Fruit fly (Drosophila melanogaster) whole organism, embryonic: ENCODE results near the gene CG2681.

Experiments
- Abd-B ChIP-seq: fragments of 200-800 bp; sonication (Bioruptor generic); optimal IDR thresholded peaks from 2 replicates; lab custom pipeline; 2018; ENCODE audit warnings: missing biosample characterization, mild to moderate bottlenecking, missing genetic modification characterization, moderate library complexity
- CG10209 ChIP-seq: fragments of 200-800 bp; sonication (Bioruptor generic); optimal IDR thresholded peaks from 3 replicates; lab custom pipeline; 2017; ENCODE audit warnings: missing biosample characterization, mild to moderate bottlenecking, missing genetic modification characterization, missing genetic modification reagents
- CG10462 ChIP-seq: fragments of 200-800 bp; sonication (Bioruptor generic); optimal IDR thresholded peaks from 2 replicates; lab custom pipeline; 2016; ENCODE audit warnings: missing biosample characterization, missing genetic modification characterization
- CG12104 ChIP-seq: fragments of 200-800 bp; sonication (Bioruptor generic); optimal IDR thresholded peaks from 3 replicates; lab custom pipeline; 2016; ENCODE audit warnings: missing biosample characterization, missing genetic modification characterization
- CG12155 ChIP-seq: fragments of 200-800 bp; sonication (Bioruptor generic); optimal IDR thresholded peaks from 3 replicates; lab custom pipeline; 2016; ENCODE audit warnings: missing biosample characterization, missing genetic modification characterization
- CG12942 ChIP-seq: fragments of 200-800 bp; sonication (Bioruptor generic); optimal IDR thresholded peaks from 3 replicates; lab custom pipeline; 2016; ENCODE audit warnings: missing biosample characterization, missing genetic modification characterization
- CG13287 ChIP-seq: fragments of 200-800 bp; sonication (Bioruptor generic); IDR thresholded peaks from 2 replicates; pipeline ENCODE4 v1.3.6; 2022; ENCODE audit warnings: missing biosample characterization, missing genetic modification characterization; ENCODE audit not compliant: partially characterized antibody
- CG13296 ChIP-seq: fragments of 200-800 bp; sonication (Bioruptor generic); optimal IDR thresholded peaks from 3 replicates; lab custom pipeline; 2018; ENCODE audit warnings: missing biosample characterization, mild to moderate bottlenecking, missing genetic modification characterization
- CG14014 ChIP-seq: fragments of 200-800 bp; sonication (Bioruptor generic); IDR thresholded peaks from 2 replicates; pipeline ENCODE4 v1.3.6; 2022; ENCODE audit warnings: missing biosample characterization, missing genetic modification characterization
- CG14441 ChIP-seq: fragments of 200-800 bp; sonication (Bioruptor generic); IDR thresholded peaks from 2 replicates; pipeline ENCODE4 v1.3.6; 2022; ENCODE audit warnings: missing biosample characterization, missing genetic modification characterization
- CG17361 ChIP-seq: fragments of 200-800 bp; sonication (Bioruptor generic); IDR thresholded peaks from 3 replicates; pipeline ENCODE4 v1.3.6; 2022; ENCODE audit warnings: missing biosample characterization, missing genetic modification characterization
- CG2712 ChIP-seq: fragments of 200-800 bp; optimal IDR thresholded peaks from 3 replicates; lab custom pipeline; 2019; ENCODE audit warnings: missing biosample characterization, mild to moderate bottlenecking, missing genetic modification characterization, moderate library complexity
- CG33213 ChIP-seq: fragments of 200-800 bp; sonication (Bioruptor generic); optimal IDR thresholded peaks from 3 replicates; lab custom pipeline; 2016; ENCODE audit warnings: missing biosample characterization, missing genetic modification characterization
- CG4854 ChIP-seq: fragments of 200-800 bp; sonication (Bioruptor generic); optimal IDR thresholded peaks from 2 replicates; lab custom pipeline; 2016; ENCODE audit warnings: missing biosample characterization, missing genetic modification characterization, inconsistent platforms
- CG6765 ChIP-seq: fragments of 200-800 bp; sonication (Bioruptor generic); optimal IDR thresholded peaks from 3 replicates; lab custom pipeline; 2017; ENCODE audit warnings: missing biosample characterization, mild to moderate bottlenecking, missing genetic modification characterization
- CG8359 ChIP-seq: fragments of 200-800 bp; sonication (Bioruptor generic); optimal IDR thresholded peaks from 2 replicates; lab custom pipeline; 2017; ENCODE audit warnings: missing biosample characterization, mild to moderate bottlenecking, missing genetic modification characterization, borderline replicate concordance
- CTCF ChIP-seq: fragments of 200-800 bp; sonication (Bioruptor generic); optimal IDR thresholded peaks from 2 replicates; lab custom pipeline; 2017; ENCODE audit warnings: missing biosample characterization, mild to moderate bottlenecking, missing genetic modification characterization, moderate library complexity
- HLH4C ChIP-seq: fragments of 200-800 bp; sonication (Bioruptor generic); IDR thresholded peaks from 3 replicates; pipeline ENCODE4 v1.3.6; 2022; ENCODE audit warnings: missing biosample characterization, missing genetic modification characterization; ENCODE audit not compliant: partially characterized antibody
- Kr ChIP-seq: fragments of 200-800 bp; sonication (Bioruptor generic); optimal IDR thresholded peaks from 2 replicates; lab custom pipeline; 2017; ENCODE audit warnings: missing biosample characterization, mild to moderate bottlenecking, missing genetic modification characterization
- Lpt ChIP-seq: fragments of >200 bp; optimal IDR thresholded peaks from 2 replicates; lab custom pipeline; 2018; ENCODE audit warnings: missing biosample characterization, missing genetic modification characterization
- Myb ChIP-seq: fragments of 200-800 bp; sonication (Bioruptor generic); optimal IDR thresholded peaks from 2 replicates; lab custom pipeline; 2016; ENCODE audit warnings: missing biosample characterization, missing genetic modification characterization
- NFAT ChIP-seq: fragments of 200-800 bp; sonication (Bioruptor generic); IDR thresholded peaks from 2 replicates; pipeline ENCODE4 v1.3.6; 2022; ENCODE audit warnings: missing biosample characterization, missing genetic modification characterization
- Ptx1 ChIP-seq: fragments of 200-800 bp; sonication (Bioruptor generic); IDR thresholded peaks from 2 replicates; pipeline ENCODE4 v1.3.6; 2022; ENCODE audit warnings: missing biosample characterization, missing genetic modification characterization
- Rfx ChIP-seq: fragments of 200-800 bp; sonication (Bioruptor generic); IDR thresholded peaks from 2 replicates; pipeline ENCODE4 v1.3.6; 2022; ENCODE audit warnings: missing biosample characterization, missing genetic modification characterization
- Sry-β ChIP-seq: fragments of 200-800 bp; sonication (Bioruptor generic); optimal IDR thresholded peaks from 2 replicates; lab custom pipeline; 2018; ENCODE audit warnings: missing biosample characterization, mild to moderate bottlenecking, missing genetic modification characterization, moderate library complexity
- abd-A ChIP-seq: fragments of 200-800 bp; sonication (Bioruptor generic); optimal IDR thresholded peaks from 3 replicates; lab custom pipeline; 2019; ENCODE audit warnings: missing biosample characterization, mild to moderate bottlenecking, missing genetic modification characterization, moderate library complexity
- az2 ChIP-seq: fragments of 200-800 bp; sonication (Bioruptor generic); optimal IDR thresholded peaks from 3 replicates; lab custom pipeline; 2016; ENCODE audit warnings: missing biosample characterization, missing genetic modification characterization
- chn ChIP-seq: fragments of 200-800 bp; sonication (Bioruptor generic); optimal IDR thresholded peaks from 2 replicates; lab custom pipeline; 2016; ENCODE audit warnings: missing biosample characterization, missing genetic modification characterization
- crp ChIP-seq, 2 experiments: fragments of 200-800 bp; sonication (Bioruptor generic); optimal IDR thresholded peaks; 2 replicates in 1 of 2; 3 replicates in 1 of 2; lab custom pipeline; 2017; ENCODE audit warnings: missing biosample characterization in 2 of 2, missing genetic modification characterization in 2 of 2, mild to moderate bottlenecking in 1 of 2, moderate library complexity in 1 of 2
- cwo ChIP-seq: fragments of 200-800 bp; sonication (Bioruptor generic); optimal IDR thresholded peaks from 3 replicates; lab custom pipeline; 2017; ENCODE audit warnings: missing biosample characterization, missing genetic modification characterization, mild to moderate bottlenecking, moderate library complexity, missing genetic modification reagents
- danr ChIP-seq: fragments of 200-800 bp; sonication (Bioruptor generic); IDR thresholded peaks from 2 replicates; pipeline ENCODE4 v1.3.6; 2022; ENCODE audit warnings: missing biosample characterization, missing genetic modification characterization
- dmrt11E ChIP-seq: fragments of 200-800 bp; sonication (Bioruptor generic); optimal IDR thresholded peaks from 3 replicates; lab custom pipeline; 2018; ENCODE audit warnings: missing biosample characterization, mild to moderate bottlenecking, missing genetic modification characterization, moderate library complexity
- en ChIP-seq: fragments of 200-800 bp; sonication (Bioruptor generic); optimal IDR thresholded peaks from 2 replicates; lab custom pipeline; 2016; ENCODE audit warnings: missing biosample characterization, missing genetic modification characterization
- eyg ChIP-seq: fragments of 200-800 bp; sonication (Bioruptor generic); optimal IDR thresholded peaks from 3 replicates; lab custom pipeline; 2016; ENCODE audit warnings: missing biosample characterization, missing genetic modification characterization
- fru ChIP-seq: fragments of >200 bp; optimal IDR thresholded peaks from 2 replicates; lab custom pipeline; 2017
- her ChIP-seq: fragments of 200-800 bp; sonication (Bioruptor generic); optimal IDR thresholded peaks from 2 replicates; lab custom pipeline; 2016; ENCODE audit warnings: missing biosample characterization, missing genetic modification characterization
- jigr1 ChIP-seq: fragments of 200-800 bp; sonication (Bioruptor generic); IDR thresholded peaks from 3 replicates; pipeline ENCODE4 v1.3.6; 2022; ENCODE audit warnings: missing biosample characterization, missing genetic modification characterization
- kah ChIP-seq: fragments of 200-800 bp; sonication (Bioruptor generic); optimal IDR thresholded peaks from 2 replicates; lab custom pipeline; 2018; ENCODE audit warnings: missing biosample characterization, mild to moderate bottlenecking, missing genetic modification characterization
- kay ChIP-seq: fragments of 200-800 bp; sonication (Bioruptor generic); optimal IDR thresholded peaks from 2 replicates; lab custom pipeline; 2016; ENCODE audit warnings: missing biosample characterization, missing genetic modification characterization
- kni ChIP-seq: fragments of 200-800 bp; sonication (Bioruptor generic); optimal IDR thresholded peaks from 3 replicates; lab custom pipeline; 2017; ENCODE audit warnings: mild to moderate bottlenecking, missing biosample characterization, missing genetic modification reagents, missing genetic modification characterization
- mam ChIP-seq: fragments of 200-800 bp; sonication (Bioruptor generic); optimal IDR thresholded peaks from 3 replicates; lab custom pipeline; 2016; ENCODE audit warnings: missing biosample characterization, missing genetic modification characterization
- pfk ChIP-seq: fragments of 200-800 bp; sonication (Bioruptor generic); optimal IDR thresholded peaks from 2 replicates; lab custom pipeline; 2018; ENCODE audit warnings: missing biosample characterization, mild to moderate bottlenecking, missing genetic modification characterization, moderate library complexity
- phol ChIP-seq: fragments of 200-800 bp; sonication (Bioruptor generic); optimal IDR thresholded peaks from 3 replicates; lab custom pipeline; 2018; ENCODE audit warnings: missing biosample characterization, mild to moderate bottlenecking, missing genetic modification characterization, moderate library complexity
- ranshi ChIP-seq: fragments of 200-800 bp; sonication (Bioruptor generic); IDR thresholded peaks from 2 replicates; pipeline ENCODE4 v1.3.6; 2022; ENCODE audit warnings: missing biosample characterization, missing genetic modification characterization
- sim ChIP-seq: fragments of 200-800 bp; sonication (Bioruptor generic); IDR thresholded peaks from 2 replicates; pipeline ENCODE4 v1.3.6; 2022; ENCODE audit warnings: missing biosample characterization, missing genetic modification characterization
- sug ChIP-seq: fragments of 200-800 bp; optimal IDR thresholded peaks from 2 replicates; lab custom pipeline; 2019; ENCODE audit warnings: missing biosample characterization, mild to moderate bottlenecking, missing genetic modification characterization, moderate library complexity
- tio ChIP-seq: fragments of 200-800 bp; sonication (Bioruptor generic); optimal IDR thresholded peaks from 2 replicates; lab custom pipeline; 2017; ENCODE audit warnings: missing biosample characterization, missing genetic modification characterization, inconsistent platforms
- unc-4 ChIP-seq: fragments of 200-800 bp; sonication (Bioruptor generic); IDR thresholded peaks from 2 replicates; pipeline ENCODE4 v1.3.6; 2022; ENCODE audit warnings: missing biosample characterization, missing genetic modification characterization; ENCODE audit not compliant: partially characterized antibody
- vnd ChIP-seq: fragments of 200-800 bp; sonication (Bioruptor generic); IDR thresholded peaks from 3 replicates; pipeline ENCODE4 v1.3.6; 2022; ENCODE audit warnings: missing biosample characterization, missing genetic modification characterization; ENCODE audit not compliant: partially characterized antibody
- z ChIP-seq: fragments of 200-800 bp; sonication (Bioruptor generic); IDR thresholded peaks from 3 replicates; pipeline ENCODE4 v1.3.6; 2022; ENCODE audit warnings: missing biosample characterization, missing genetic modification characterization
- zfh1 ChIP-seq: fragments of 200-800 bp; sonication (Bioruptor generic); IDR thresholded peaks from 3 replicates; pipeline ENCODE4 v1.3.6; 2022; ENCODE audit warnings: missing biosample characterization, missing genetic modification characterization

Gene CG2681

DNA sequence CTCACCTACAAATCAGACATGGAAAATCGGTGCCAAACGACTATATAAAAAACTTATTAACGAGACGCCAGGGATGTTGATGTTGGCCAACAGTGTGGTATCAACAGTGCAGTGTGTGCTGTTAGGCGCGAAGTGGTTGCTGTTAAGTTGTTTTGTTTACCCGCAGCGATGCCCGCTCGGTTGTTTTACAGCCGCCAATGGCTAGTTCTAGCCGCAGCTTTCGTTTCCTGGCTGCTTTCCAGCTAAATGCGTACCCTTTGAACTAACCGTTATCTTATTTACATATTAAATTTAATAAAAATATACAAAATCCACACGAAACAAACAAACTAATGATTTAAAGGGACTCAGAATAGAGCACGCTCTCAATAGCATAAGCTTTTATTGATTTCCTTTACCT, 30.2 kb downstream of the CG2681 start, which contains the start of gene crm (continued):
- TF ChIP-seq NFAT (GFP tag; lab: Robert Waterston, UW) (no peak), cwo (GFP tag; lab: Kevin White, UChicago) (no peak), CG12942 (no peak), unc-4 (peak; percentile 34; the same call in 1 of the 2 replicates), pfk (no peak), fru (lab: Kevin White, UChicago) (no peak), CTCF (no peak), jigr1 (GFP tag; lab: Robert Waterston, UW) (no peak), phol (tag; lab: Kevin White, UChicago) (no peak), ranshi (GFP tag; lab: Robert Waterston, UW) (no peak), vnd (no peak), az2 (GFP tag; lab: Kevin White, UChicago) (no peak), Rfx (0 out of 2 replicates have a peak, but pooled peaks have one; percentile 34), CG6765 (GFP tag; lab: Kevin White, UChicago) (no peak), en (GFP tag; lab: Kevin White, UChicago) (no peak), CG14441 (GFP tag; lab: Robert Waterston, UW) (no peak), HLH4C (GFP tag; lab: Robert Waterston, UW) (no peak), z (no peak), zfh1 (no peak), dmrt11E (tag; lab: Kevin White, UChicago) (no peak), kni (GFP tag; lab: Kevin White, UChicago) (no peak), kay (GFP tag; lab: Kevin White, UChicago) (no peak), CG17361 (no peak), danr (GFP tag; lab: Robert Waterston, UW) (no peak), CG13287 (peak; percentile 26; the same call in 1 of the 2 replicates), CG14014 (GFP tag; lab: Robert Waterston, UW) (no peak), Lpt (GFP tag; lab: Kevin White, UChicago) (no peak), sug (tag; lab: Kevin White, UChicago) (peak; percentile 14), Myb (peak; percentile 45), CG8359 (GFP tag; lab: Kevin White, UChicago) (no peak), abd-A (tag; lab: Kevin White, UChicago) (no peak), CG12155 (GFP tag; lab: Kevin White, UChicago) (peak; percentile 8), Sry-β (GFP tag; lab: Kevin White, UChicago) (peak; percentile 98), eyg (GFP tag; lab: Kevin White, UChicago) (no peak), sim (no peak), CG33213 (GFP tag; lab: Kevin White, UChicago) (no peak), CG4854 (GFP tag; lab: Kevin White, UChicago) (no peak), CG13296 (GFP tag; lab: Kevin White, UChicago) (no peak), CG12104 (no peak), kah (GFP tag; lab: Kevin White, UChicago) (no peak), tio (GFP tag; lab: Kevin White, UChicago) (no peak), CG2712 (peak; percentile 56)

DNA sequence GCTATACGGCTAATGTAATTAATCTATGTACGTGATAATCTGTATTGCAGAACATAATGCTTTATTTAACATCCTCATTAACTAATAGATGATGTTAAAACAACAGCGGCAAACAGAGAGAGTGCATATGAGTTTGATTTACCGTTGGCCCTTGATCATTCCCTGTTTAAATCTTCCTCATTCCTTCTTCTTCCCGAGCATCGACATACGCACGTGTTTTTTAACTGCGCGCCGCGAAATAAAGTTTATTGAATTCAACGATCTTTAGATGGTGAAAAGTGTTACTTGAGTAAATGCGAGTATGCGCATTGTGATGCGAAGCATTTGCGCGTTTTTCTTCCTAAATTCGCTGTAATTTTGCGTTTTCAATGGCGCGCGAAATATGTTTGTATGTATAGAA, 31.6 kb downstream of the CG2681 start, which contains the start of gene kirre:
kirre (plus strand) TSS at position 301 of the 400 bp plus-strand sequence.
- no peak for TF ChIP-seq her (GFP tag; lab: Kevin White, UChicago)
- no peak for TF ChIP-seq chn (GFP tag; lab: Kevin White, UChicago)
- no peak for TF ChIP-seq Abd-B (GFP tag; lab: Kevin White, UChicago)
- TF ChIP-seq Ptx1 (GFP tag; lab: Robert Waterston, UW), result no peak
- no peak for TF ChIP-seq tio (GFP tag; lab: Kevin White, UChicago)
- TF ChIP-seq mam (GFP tag; lab: Kevin White, UChicago), result no peak
- TF ChIP-seq crp (GFP tag; optimal IDR thresholded peaks at IDR 0.05; lab: Kevin White, UChicago), result no peak
- no peak for TF ChIP-seq CG10462 (GFP tag; lab: Kevin White, UChicago)
- TF ChIP-seq CG10209 (GFP tag; lab: Kevin White, UChicago), result no peak
- no peak for TF ChIP-seq Kr (GFP tag; lab: Kevin White, UChicago)
